Worm (Caenorhabditis elegans): Measurements from ENCODE around the gene irg-7.

irg-7 gene

ce11 chrX:3284967-3285366 is 41.5 kb upstream of the irg-7 start:
- TF ChIP-seq daf-16 (GFP tag; optimal IDR thresholded peaks at IDR 0.05) (no peak), daf-16 (tag; optimal IDR thresholded peaks at IDR 0.05) (peak; percentile 95), dve-1 (tag; optimal IDR thresholded peaks at IDR 0.05; ENCODE audit: insufficient read depth) (peak; percentile 19), php-3 (GFP tag; IDR thresholded peaks at IDR 0.05) (peak; percentile 54; the same call in 1 of the 2 replicates), aha-1 (tag) (no peak), dmd-6 (GFP tag; IDR thresholded peaks at IDR 0.05) (peak; percentile 18; the same call in 1 of the 2 replicates)

- TF ChIP-seq ztf-7 (tag; optimal IDR thresholded peaks at IDR 0.05) (no peak), hlh-30 (tag; optimal IDR thresholded peaks at IDR 0.05; ENCODE audit: insufficient read depth) (no peak), nhr-6 (tag; optimal IDR thresholded peaks at IDR 0.05) (peak; percentile 0), Y5F2A.4 (GFP tag; optimal IDR thresholded peaks at IDR 0.05) (no peak), nhr-28 (tag; optimal IDR thresholded peaks at IDR 0.05) (peak; percentile 5), unc-62 (GFP tag; optimal IDR thresholded peaks at IDR 0.05 in 1 of 2) (no peak), unc-62 (tag; optimal IDR thresholded peaks at IDR 0.05) (no peak), nhr-48 (tag; optimal IDR thresholded peaks at IDR 0.05) (peak; percentile 42), R02D3.7 (tag; optimal IDR thresholded peaks at IDR 0.05) (no peak), dmd-6 (GFP tag; IDR thresholded peaks at IDR 0.05) (peak; percentile 58), ctbp-1 (GFP tag; IDR thresholded peaks at IDR 0.05) (no peak), nhr-111 (GFP tag; optimal IDR thresholded peaks at IDR 0.05) (no peak), mes-2 (tag; optimal IDR thresholded peaks at IDR 0.05; ENCODE audit: poor library complexity, severe bottlenecking) (no peak), pha-4 (GFP tag; IDR thresholded peaks at IDR 0.05) (no peak), pha-4 (tag; optimal IDR thresholded peaks at IDR 0.05) (no peak), hif-1 (tag; optimal IDR thresholded peaks at IDR 0.05) (no peak), vab-7 (GFP tag; IDR thresholded peaks at IDR 0.05) (no peak), snpc-4 (tag; optimal IDR thresholded peaks at IDR 0.05) (no peak), zip-11 (GFP tag; IDR thresholded peaks at IDR 0.05) (no peak), dmd-8 (GFP tag; IDR thresholded peaks at IDR 0.05) (no peak), arid-1 (GFP tag; conservative IDR thresholded peaks at IDR 0.05) (no peak), tag-97 (GFP tag; IDR thresholded peaks at IDR 0.05) (no peak), attf-4 (tag; optimal IDR thresholded peaks at IDR 0.05) (no peak), duxl-1 (tag; optimal IDR thresholded peaks at IDR 0.05; ENCODE audit: poor library complexity) (no peak), dve-1 (tag; optimal IDR thresholded peaks at IDR 0.05; ENCODE audit: insufficient read depth) (peak; percentile 29), ceh-82 (tag; optimal IDR thresholded peaks at IDR 0.05) (no peak), fos-1 (tag; optimal IDR thresholded peaks at IDR 0.05) (no peak), lin-39 (tag; optimal IDR thresholded peaks at IDR 0.05) (no peak), daf-12 (tag; optimal IDR thresholded peaks at IDR 0.05) (no peak), set-16 (GFP tag; IDR thresholded peaks at IDR 0.05) (no peak), sdz-12 (GFP tag; optimal IDR thresholded peaks at IDR 0.05) (no peak), mxl-3 (GFP tag; optimal IDR thresholded peaks at IDR 0.05) (no peak), ceh-28 (tag; optimal IDR thresholded peaks at IDR 0.05) (no peak), ZK337.2 (GFP tag; IDR thresholded peaks at IDR 0.05) (no peak), aha-1 (tag) (peak; percentile 73), F26F4.8 (GFP tag; conservative IDR thresholded peaks at IDR 0.05) (no peak), F37D6.2 (tag; optimal IDR thresholded peaks at IDR 0.05) (no peak), zfp-3 (GFP tag; conservative IDR thresholded peaks at IDR 0.05) (no peak), saeg-2 (GFP tag; IDR thresholded peaks at IDR 0.05) (peak; percentile 45; the same call in 1 of the 2 replicates), nhr-77 (tag; optimal IDR thresholded peaks at IDR 0.05) (no peak), Y75B8A.6 (GFP tag; IDR thresholded peaks at IDR 0.05) (no peak), lsy-2 (tag; optimal IDR thresholded peaks at IDR 0.05) (no peak), F49E8.2 (tag; optimal IDR thresholded peaks at IDR 0.05; ENCODE audit: borderline replicate concordance) (no peak), daf-8 (GFP tag; IDR thresholded peaks at IDR 0.05) (no peak), egl-27 (tag; optimal IDR thresholded peaks at IDR 0.05) (no peak), zfp-2 (tag; optimal IDR thresholded peaks at IDR 0.05) (no peak), ceh-44 (GFP tag; IDR thresholded peaks at IDR 0.05) (no peak), ztf-11 (tag; optimal IDR thresholded peaks at IDR 0.05) (no peak)
These were observed 39.8 kb upstream of the irg-7 start for ce11 chrX:3283189-3283588.
